Fruit fly (Drosophila melanogaster) whole organism, embryonic: Measurements from ENCODE around the gene CG7985.

Source experiments
- Ada2b ChIP-seq: fragments of 200-800 bp; sonication (Bioruptor generic); IDR thresholded peaks from 2 replicates; pipeline ENCODE4 v1.3.6; 2022; ENCODE audit warnings: missing biosample characterization, missing genetic modification characterization
- B-H2 ChIP-seq: fragments of 200-800 bp; sonication (Bioruptor generic); optimal IDR thresholded peaks from 2 replicates; lab custom pipeline; 2018; ENCODE audit warnings: missing biosample characterization, mild to moderate bottlenecking, missing genetic modification characterization
- CG10979 ChIP-seq: fragments of 200-800 bp; sonication (Bioruptor generic); optimal IDR thresholded peaks from 2 replicates; lab custom pipeline; 2018; ENCODE audit warnings: missing biosample characterization, mild to moderate bottlenecking, missing genetic modification characterization, moderate library complexity
- CG11560 ChIP-seq: fragments of 200-800 bp; sonication (Bioruptor generic); IDR thresholded peaks from 3 replicates; pipeline ENCODE4 v1.3.6; 2022; ENCODE audit warnings: missing biosample characterization, missing genetic modification characterization
- CG12236 ChIP-seq: fragments of 200-800 bp; sonication (Bioruptor generic); optimal IDR thresholded peaks from 2 replicates; lab custom pipeline; 2016; ENCODE audit warnings: missing biosample characterization, missing genetic modification characterization
- CG13775 ChIP-seq: fragments of 200-800 bp; sonication (Bioruptor generic); optimal IDR thresholded peaks from 3 replicates; lab custom pipeline; 2017; ENCODE audit warnings: missing biosample characterization, mild to moderate bottlenecking, missing genetic modification characterization
- CG14050 ChIP-seq: fragments of 200-800 bp; sonication (Bioruptor generic); IDR thresholded peaks from 3 replicates; pipeline ENCODE4 v1.3.6; 2022; ENCODE audit warnings: missing biosample characterization, missing genetic modification characterization
- CG16815 ChIP-seq: fragments of 200-800 bp; sonication (Bioruptor generic); optimal IDR thresholded peaks from 3 replicates; lab custom pipeline; 2017; ENCODE audit warnings: missing biosample characterization, mild to moderate bottlenecking, missing genetic modification characterization
- CG16863 ChIP-seq: fragments of 200-800 bp; sonication (Bioruptor generic); optimal IDR thresholded peaks from 3 replicates; lab custom pipeline; 2016; ENCODE audit warnings: missing biosample characterization, missing genetic modification characterization
- CG17385 ChIP-seq: fragments of 200-800 bp; sonication (Bioruptor generic); optimal IDR thresholded peaks from 3 replicates; lab custom pipeline; 2018; ENCODE audit warnings: missing biosample characterization, mild to moderate bottlenecking, missing genetic modification characterization
- CG1832 ChIP-seq: fragments of 200-800 bp; sonication (Bioruptor generic); optimal IDR thresholded peaks from 2 replicates; lab custom pipeline; 2017; ENCODE audit warnings: missing biosample characterization, mild to moderate bottlenecking, missing genetic modification characterization, inconsistent platforms
- CG31441 ChIP-seq: fragments of 200-800 bp; sonication (Bioruptor generic); IDR thresholded peaks from 2 replicates; pipeline ENCODE4 v1.3.6; 2022; ENCODE audit warnings: missing biosample characterization, missing genetic modification characterization
- CG34224 ChIP-seq: fragments of 200-800 bp; sonication (Bioruptor generic); IDR thresholded peaks from 3 replicates; pipeline ENCODE4 v1.3.6; 2022; ENCODE audit warnings: missing biosample characterization, missing genetic modification characterization; ENCODE audit not compliant: partially characterized antibody
- CG4707 ChIP-seq: fragments of 200-800 bp; sonication (Bioruptor generic); optimal IDR thresholded peaks from 2 replicates; lab custom pipeline; 2018; ENCODE audit warnings: missing biosample characterization, mild to moderate bottlenecking, missing genetic modification characterization, moderate library complexity
- CG5180 ChIP-seq: fragments of 200-800 bp; sonication (Bioruptor generic); optimal IDR thresholded peaks from 3 replicates; lab custom pipeline; 2017; ENCODE audit warnings: missing biosample characterization, missing genetic modification characterization, mild to moderate bottlenecking, moderate library complexity, missing genetic modification reagents
- CG6813 ChIP-seq: fragments of 200-800 bp; sonication (Bioruptor generic); optimal IDR thresholded peaks from 2 replicates; lab custom pipeline; 2017; ENCODE audit warnings: missing biosample characterization, missing genetic modification characterization, mild to moderate bottlenecking, moderate library complexity, missing genetic modification reagents
- CG8924 ChIP-seq: fragments of 200-800 bp; optimal IDR thresholded peaks from 3 replicates; lab custom pipeline; 2019; ENCODE audit warnings: missing biosample characterization, mild to moderate bottlenecking, missing genetic modification characterization, moderate library complexity
- D19A ChIP-seq: fragments of 200-800 bp; optimal IDR thresholded peaks from 3 replicates; lab custom pipeline; 2019; ENCODE audit warnings: missing biosample characterization, mild to moderate bottlenecking, missing genetic modification characterization, moderate library complexity
- Dek ChIP-seq: fragments of 200-800 bp; sonication (Bioruptor generic); optimal IDR thresholded peaks from 3 replicates; lab custom pipeline; 2019; ENCODE audit warnings: missing biosample characterization, mild to moderate bottlenecking, missing genetic modification characterization, moderate library complexity
- E2f2 ChIP-seq: fragments of 200-800 bp; sonication (Bioruptor generic); IDR thresholded peaks from 2 replicates; pipeline ENCODE4 v1.3.6; 2022; ENCODE audit warnings: missing biosample characterization, missing genetic modification characterization
- Lpt ChIP-seq: fragments of >200 bp; optimal IDR thresholded peaks from 2 replicates; lab custom pipeline; 2018; ENCODE audit warnings: missing biosample characterization, missing genetic modification characterization
- Mad ChIP-seq: fragments of 200-800 bp; sonication (Bioruptor generic); optimal IDR thresholded peaks from 2 replicates; lab custom pipeline; 2016; ENCODE audit warnings: missing biosample characterization, missing genetic modification characterization
- Oaz ChIP-seq: fragments of 200-800 bp; sonication (Bioruptor generic); IDR thresholded peaks from 2 replicates; pipeline ENCODE4 v1.3.6; 2022; ENCODE audit warnings: missing biosample characterization, missing genetic modification characterization
- Ssrp ChIP-seq: fragments of 200-800 bp; sonication (Bioruptor generic); optimal IDR thresholded peaks from 2 replicates; lab custom pipeline; 2018; ENCODE audit warnings: missing biosample characterization, mild to moderate bottlenecking, missing genetic modification characterization, moderate library complexity
- Trl ChIP-seq, 3 experiments: fragments of >200 bp in 2 of 3; fragments of 200-800 bp in 1 of 3; sonication (Bioruptor generic) in 1 of 3; optimal IDR thresholded peaks; 2 replicates in 1 of 3; 3 replicates in 2 of 3; lab custom pipeline; 2016 to 2017; ENCODE audit warnings: missing biosample characterization in 1 of 3, missing genetic modification characterization in 1 of 3
- Usf ChIP-seq: fragments of 200-800 bp; sonication (Bioruptor generic); optimal IDR thresholded peaks from 2 replicates; lab custom pipeline; 2017; ENCODE audit warnings: missing genotype, missing biosample characterization, missing genetic modification characterization
- abd-A ChIP-seq: fragments of 200-800 bp; sonication (Bioruptor generic); optimal IDR thresholded peaks from 3 replicates; lab custom pipeline; 2019; ENCODE audit warnings: missing biosample characterization, mild to moderate bottlenecking, missing genetic modification characterization, moderate library complexity
- ato ChIP-seq: fragments of 200-800 bp; sonication (Bioruptor generic); IDR thresholded peaks from 2 replicates; pipeline ENCODE4 v1.3.6; 2022; ENCODE audit warnings: missing biosample characterization, missing genetic modification characterization; ENCODE audit not compliant: partially characterized antibody
- bsh ChIP-seq, 2 experiments: fragments of 200-800 bp; sonication (Bioruptor generic); optimal IDR thresholded peaks; 2 replicates each; lab custom pipeline; 2017 to 2018; ENCODE audit warnings: mild to moderate bottlenecking in 2 of 2, missing biosample characterization in 2 of 2, missing genetic modification characterization in 2 of 2, moderate library complexity in 1 of 2
- cas ChIP-seq: fragments of 200-800 bp; sonication (Bioruptor generic); IDR thresholded peaks from 2 replicates; pipeline ENCODE4 v1.3.6; 2022; ENCODE audit warnings: missing biosample characterization, missing genetic modification characterization
- cato ChIP-seq: fragments of 200-800 bp; sonication (Bioruptor generic); optimal IDR thresholded peaks from 2 replicates; lab custom pipeline; 2016; ENCODE audit warnings: missing biosample characterization, missing genetic modification characterization, borderline replicate concordance
- crp ChIP-seq, 2 experiments: fragments of 200-800 bp; sonication (Bioruptor generic); optimal IDR thresholded peaks; 2 replicates in 1 of 2; 3 replicates in 1 of 2; lab custom pipeline; 2017; ENCODE audit warnings: missing biosample characterization in 2 of 2, missing genetic modification characterization in 2 of 2, mild to moderate bottlenecking in 1 of 2, moderate library complexity in 1 of 2
- dmrt99B ChIP-seq: fragments of 200-800 bp; sonication (Bioruptor generic); optimal IDR thresholded peaks from 2 replicates; lab custom pipeline; 2018; ENCODE audit warnings: missing biosample characterization, mild to moderate bottlenecking, missing genetic modification characterization, moderate library complexity
- fru ChIP-seq: fragments of >200 bp; optimal IDR thresholded peaks from 2 replicates; lab custom pipeline; 2017
- gem ChIP-seq: fragments of 200-800 bp; sonication (Bioruptor generic); optimal IDR thresholded peaks from 2 replicates; lab custom pipeline; 2019; ENCODE audit warnings: missing biosample characterization, mild to moderate bottlenecking, missing genetic modification characterization, moderate library complexity
- klu ChIP-seq: fragments of 200-800 bp; sonication (Bioruptor generic); IDR thresholded peaks from 2 replicates; pipeline ENCODE4 v1.3.6; 2022; ENCODE audit warnings: missing biosample characterization, missing genetic modification characterization
- kni ChIP-seq: fragments of 200-800 bp; sonication (Bioruptor generic); optimal IDR thresholded peaks from 3 replicates; lab custom pipeline; 2017; ENCODE audit warnings: mild to moderate bottlenecking, missing biosample characterization, missing genetic modification reagents, missing genetic modification characterization
- otp ChIP-seq: fragments of 200-800 bp; sonication (Bioruptor generic); IDR thresholded peaks from 3 replicates; pipeline ENCODE4, ENCODE4 v1.3.6; 2022; ENCODE audit warnings: missing biosample characterization, missing genetic modification characterization
- pan ChIP-seq, 4 experiments: fragments of >200 bp in 3 of 4; fragments of 200-800 bp in 1 of 4; sonication (Bioruptor generic) in 1 of 4; optimal IDR thresholded peaks in 3 of 4; IDR thresholded peaks in 1 of 4; 2 replicates each; pipeline versions ENCODE4 v1.3.6 to Lab custom; 2017 to 2022; ENCODE audit warnings: missing biosample characterization in 2 of 4, missing genetic modification characterization in 2 of 4, mixed read lengths in 1 of 4
- phol ChIP-seq: fragments of 200-800 bp; sonication (Bioruptor generic); optimal IDR thresholded peaks from 3 replicates; lab custom pipeline; 2018; ENCODE audit warnings: missing biosample characterization, mild to moderate bottlenecking, missing genetic modification characterization, moderate library complexity
- pnt ChIP-seq: fragments of 200-800 bp; sonication (Bioruptor generic); optimal IDR thresholded peaks from 3 replicates; lab custom pipeline; 2016; ENCODE audit warnings: missing biosample characterization, missing genetic modification characterization
- pros ChIP-seq: fragments of 200-800 bp; sonication (Bioruptor generic); optimal IDR thresholded peaks from 3 replicates; lab custom pipeline; 2019; ENCODE audit warnings: missing biosample characterization, mild to moderate bottlenecking, missing genetic modification characterization, moderate library complexity
- row ChIP-seq: fragments of 200-800 bp; sonication (Bioruptor generic); IDR thresholded peaks from 3 replicates; pipeline ENCODE4 v1.3.6; 2022; ENCODE audit warnings: missing biosample characterization, missing genetic modification characterization
- sd ChIP-seq: fragments of 200-800 bp; sonication (Bioruptor generic); optimal IDR thresholded peaks from 3 replicates; lab custom pipeline; 2018; ENCODE audit warnings: missing biosample characterization, mild to moderate bottlenecking, missing genetic modification characterization, moderate library complexity
- seq ChIP-seq: fragments of 200-800 bp; sonication (Bioruptor generic); IDR thresholded peaks from 2 replicates; pipeline ENCODE4 v1.3.6; 2022; ENCODE audit warnings: missing biosample characterization, missing genetic modification characterization
- slou ChIP-seq: fragments of 200-800 bp; sonication (Bioruptor generic); optimal IDR thresholded peaks from 3 replicates; lab custom pipeline; 2016; ENCODE audit warnings: missing biosample characterization, missing genetic modification characterization
- sna ChIP-seq: fragments of 200-800 bp; sonication (Bioruptor generic); IDR thresholded peaks from 2 replicates; pipeline ENCODE4 v1.3.6; 2022; ENCODE audit warnings: missing biosample characterization, missing genetic modification characterization; ENCODE audit not compliant: partially characterized antibody
- sr ChIP-seq: fragments of 200-800 bp; sonication (Bioruptor generic); IDR thresholded peaks from 3 replicates; pipeline ENCODE4 v1.3.6; 2022; ENCODE audit warnings: missing biosample characterization, missing genetic modification characterization
- zen2 ChIP-seq: fragments of 200-800 bp; sonication (Bioruptor generic); IDR thresholded peaks from 3 replicates; pipeline ENCODE4 v1.3.6; 2022; ENCODE audit warnings: missing biosample characterization, missing genetic modification characterization; ENCODE audit not compliant: partially characterized antibody

Gene CG7985

DNA sequence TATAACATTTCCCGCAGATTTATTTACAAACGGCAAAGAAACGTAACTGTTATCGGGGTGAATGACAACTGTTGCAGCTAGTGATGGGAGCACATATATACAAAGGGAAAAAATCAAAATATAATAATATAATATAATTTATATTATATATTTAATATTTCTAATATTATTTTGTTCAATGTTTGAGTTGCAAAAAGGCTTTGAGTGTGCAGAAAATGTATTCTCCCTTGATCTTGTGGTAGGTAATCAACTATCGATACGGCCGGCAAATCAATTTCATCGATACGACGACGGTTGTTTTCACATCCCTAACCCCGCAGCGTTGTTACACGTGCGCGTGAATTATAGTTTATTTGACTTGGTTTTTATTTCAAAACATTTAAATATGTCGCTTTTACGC, 23.8 kb downstream of the CG7985 start, which contains the start of the genes mTerf5 and Non3 (continued):
- TF ChIP-seq bsh (GFP tag; optimal IDR thresholded peaks at IDR 0.05; lab: Kevin White, UChicago) = peak in 1 of 2 experiments; percentile 69
- no peak for TF ChIP-seq CG12236 (GFP tag; lab: Kevin White, UChicago)
- TF ChIP-seq CG31441 (GFP tag; lab: Robert Waterston, UW) = peak; percentile 64
- TF ChIP-seq E2f2 (GFP tag; lab: Robert Waterston, UW) = peak; percentile 56; the same call in 1 of the 2 replicates
- no peak for TF ChIP-seq CG1832 (GFP tag; lab: Kevin White, UChicago)
- TF ChIP-seq zen2 = peak; percentile 83; the same call in 2 of the 3 replicates
- TF ChIP-seq ato (GFP tag; lab: Robert Waterston, UW) = peak; percentile 45; the same call in 1 of the 2 replicates
- TF ChIP-seq slou = no peak
- TF ChIP-seq CG17385 (GFP tag; lab: Kevin White, UChicago) = peak; percentile 54
- TF ChIP-seq cas (GFP tag; lab: Robert Waterston, UW) = no peak
- TF ChIP-seq Oaz = no peak
- peak; percentile 62 for TF ChIP-seq CG10979 (tag; lab: Kevin White, UChicago)
- peak; percentile 17 for TF ChIP-seq CG16815 (GFP tag; lab: Kevin White, UChicago)
- TF ChIP-seq CG14050 (GFP tag; lab: Robert Waterston, UW) = no peak
- no peak for TF ChIP-seq Mad (GFP tag; lab: Kevin White, UChicago)
- no peak for TF ChIP-seq cato
- peak; percentile 58 for TF ChIP-seq Ada2b
- TF ChIP-seq otp (GFP tag; lab: Robert Waterston, UW) = no peak
- no peak for TF ChIP-seq abd-A (tag; lab: Kevin White, UChicago)
- TF ChIP-seq phol (tag; lab: Kevin White, UChicago) = peak; percentile 68
- TF ChIP-seq sd (tag; lab: Kevin White, UChicago) = peak; percentile 42
- TF ChIP-seq gem (tag; lab: Kevin White, UChicago) = peak; percentile 80
- peak; percentile 93 for TF ChIP-seq sna (GFP tag; lab: Robert Waterston, UW)
- no peak for TF ChIP-seq kni (GFP tag; lab: Kevin White, UChicago)
- TF ChIP-seq sr = no peak
- no peak for TF ChIP-seq Trl (optimal IDR thresholded peaks at IDR 0.05; lab: Kevin White, UChicago)
- TF ChIP-seq Trl (GFP tag; optimal IDR thresholded peaks at IDR 0.05; lab: Kevin White, UChicago) = no peak
- peak; percentile 70 for TF ChIP-seq B-H2 (GFP tag; lab: Kevin White, UChicago)
- TF ChIP-seq CG16863 (GFP tag; lab: Kevin White, UChicago) = peak; percentile 44
- TF ChIP-seq CG13775 = peak; percentile 83
- TF ChIP-seq row = peak; percentile 89
- TF ChIP-seq Ssrp (tag; lab: Kevin White, UChicago) = peak; percentile 33
- no peak for TF ChIP-seq klu (GFP tag; lab: Robert Waterston, UW)
- TF ChIP-seq CG11560 = no peak
- TF ChIP-seq CG6813 (GFP tag; lab: Kevin White, UChicago) = no peak
- no peak for TF ChIP-seq pros (GFP tag; lab: Kevin White, UChicago)
- TF ChIP-seq Usf (GFP tag; lab: Kevin White, UChicago) = no peak
- TF ChIP-seq D19A = peak; percentile 43
- TF ChIP-seq CG4707 = no peak
- TF ChIP-seq seq (GFP tag; lab: Robert Waterston, UW) = no peak
- no peak for TF ChIP-seq CG5180 (GFP tag; lab: Kevin White, UChicago)
- TF ChIP-seq fru (lab: Kevin White, UChicago) = no peak
- peak; percentile 36 for TF ChIP-seq Dek
- peak in 1 of 2 experiments; percentile 24 for TF ChIP-seq crp (GFP tag; optimal IDR thresholded peaks at IDR 0.05; lab: Kevin White, UChicago)
- no peak for TF ChIP-seq pnt
- TF ChIP-seq dmrt99B = no peak
- TF ChIP-seq CG34224 (GFP tag; lab: Robert Waterston, UW) = peak; percentile 90
- no peak for TF ChIP-seq pan (optimal IDR thresholded peaks at IDR 0.05; lab: Kevin White, UChicago)
- TF ChIP-seq pan (GFP tag; optimal IDR thresholded peaks at IDR 0.05 in 1 of 2, IDR thresholded peaks at IDR 0.05 in 1 of 2) = peak in 1 of 2 experiments; percentile 60
- no peak for TF ChIP-seq Lpt (GFP tag; lab: Kevin White, UChicago)
- peak; percentile 75 for TF ChIP-seq CG8924 (tag; lab: Kevin White, UChicago)
